Worm (Caenorhabditis elegans): ENCODE data around the gene clh-4.

The clh-4 gene

ce11 chrX:4143260-4144018 lies 43.1 kb upstream of the clh-4 start:
- TF ChIP-seq ztf-4 (tag; optimal IDR thresholded peaks at IDR 0.05) (peak; percentile 70), lsy-2 (tag; optimal IDR thresholded peaks at IDR 0.05) (peak in 1 of 2 experiments; percentile 12), nhr-11 (tag; optimal IDR thresholded peaks at IDR 0.05) (no peak), ama-1 (optimal IDR thresholded peaks at IDR 0.05) (peak; percentile 37), nhr-129 (tag; optimal IDR thresholded peaks at IDR 0.05) (peak; percentile 3), Y55F3AM.14 (GFP tag; optimal IDR thresholded peaks at IDR 0.05) (no peak), nhr-25 (tag; optimal IDR thresholded peaks at IDR 0.05) (peak; percentile 78), blmp-1 (tag; optimal IDR thresholded peaks at IDR 0.05; ENCODE audit: insufficient read depth) (peak; percentile 41), sma-9 (GFP tag; optimal IDR thresholded peaks at IDR 0.05) (peak; percentile 30), sma-9 (tag; optimal IDR thresholded peaks at IDR 0.05) (no peak)

ce11 chrX:4142648-4143259 lies 42.4 kb upstream of the clh-4 start:
- no peak for TF ChIP-seq nhr-11 (tag; optimal IDR thresholded peaks at IDR 0.05)
- peak; percentile 99 for TF ChIP-seq nhr-129 (tag; optimal IDR thresholded peaks at IDR 0.05)
- TF ChIP-seq nhr-12 (tag; optimal IDR thresholded peaks at IDR 0.05) = no peak
- TF ChIP-seq sem-4 (tag; optimal IDR thresholded peaks at IDR 0.05) = no peak
- TF ChIP-seq lsy-2 (tag; optimal IDR thresholded peaks at IDR 0.05) = peak in 1 of 2 experiments; percentile 64
- no peak for TF ChIP-seq R02D3.7 (tag; optimal IDR thresholded peaks at IDR 0.05)
- TF ChIP-seq ztf-4 (tag; optimal IDR thresholded peaks at IDR 0.05) = peak; percentile 80
- TF ChIP-seq elt-3 (tag; optimal IDR thresholded peaks at IDR 0.05) = no peak
- TF ChIP-seq unc-39 (tag; optimal IDR thresholded peaks at IDR 0.05) = no peak
- TF ChIP-seq unc-62 (GFP tag; optimal IDR thresholded peaks at IDR 0.05) = no peak
- no peak for TF ChIP-seq snpc-4 (tag; optimal IDR thresholded peaks at IDR 0.05)
- TF ChIP-seq fos-1 (tag; optimal IDR thresholded peaks at IDR 0.05) = peak; percentile 35
- peak; percentile 61 for TF ChIP-seq C34F6.9 (tag; optimal IDR thresholded peaks at IDR 0.05)
- no peak for TF ChIP-seq nhr-10 (tag; optimal IDR thresholded peaks at IDR 0.05)
- TF ChIP-seq ZK546.5 (tag; optimal IDR thresholded peaks at IDR 0.05) = no peak
- no peak for TF ChIP-seq gmeb-1 (tag; optimal IDR thresholded peaks at IDR 0.05)
- peak; percentile 36 for TF ChIP-seq nhr-21 (tag; optimal IDR thresholded peaks at IDR 0.05)
- TF ChIP-seq sma-9 (GFP tag; optimal IDR thresholded peaks at IDR 0.05) = peak; percentile 74
- no peak for TF ChIP-seq sma-9 (tag; optimal IDR thresholded peaks at IDR 0.05)
- peak; percentile 99 for TF ChIP-seq crh-2 (tag; optimal IDR thresholded peaks at IDR 0.05)
- TF ChIP-seq zag-1 (tag; optimal IDR thresholded peaks at IDR 0.05) = no peak
- TF ChIP-seq mdl-1 (tag; optimal IDR thresholded peaks at IDR 0.05) = no peak
- TF ChIP-seq Y55F3AM.14 (GFP tag; optimal IDR thresholded peaks at IDR 0.05) = no peak
- peak; percentile 42 for TF ChIP-seq nhr-6 (tag; optimal IDR thresholded peaks at IDR 0.05)
- peak; percentile 74 for TF ChIP-seq lin-11 (tag; optimal IDR thresholded peaks at IDR 0.05)

DNA sequence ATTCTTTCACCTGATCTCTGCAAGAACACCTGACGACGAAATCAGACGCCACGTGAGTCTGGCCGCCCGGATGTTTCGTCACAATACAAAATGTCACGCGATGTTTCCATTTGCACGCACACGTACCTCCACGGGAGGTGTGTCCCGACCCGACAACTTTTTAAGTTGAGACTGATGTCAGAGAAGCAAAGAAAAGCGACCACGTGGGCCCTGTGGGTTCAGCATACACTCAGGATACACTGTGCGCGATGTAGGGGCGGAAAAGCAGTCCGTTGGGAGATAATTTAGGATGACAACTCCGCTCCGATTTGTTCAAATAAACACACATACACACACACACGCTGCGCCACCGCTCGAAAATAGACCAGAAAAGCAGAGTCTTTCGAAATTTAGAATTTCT lies 41.8 kb upstream of the clh-4 start:
- TF ChIP-seq ama-1 (optimal IDR thresholded peaks at IDR 0.05) = no peak
- peak; percentile 68 for TF ChIP-seq gmeb-1 (tag; optimal IDR thresholded peaks at IDR 0.05)
- TF ChIP-seq zag-1 (tag; optimal IDR thresholded peaks at IDR 0.05) = peak; percentile 17
- no peak for TF ChIP-seq elt-1 (tag; optimal IDR thresholded peaks at IDR 0.05)
- no peak for TF ChIP-seq aly-2 (tag; optimal IDR thresholded peaks at IDR 0.05)
- TF ChIP-seq unc-55 (GFP tag; optimal IDR thresholded peaks at IDR 0.05) = peak; percentile 22
- TF ChIP-seq lin-39 (tag; optimal IDR thresholded peaks at IDR 0.05) = no peak
- TF ChIP-seq alr-1 (tag; optimal IDR thresholded peaks at IDR 0.05) = no peak
- no peak for TF ChIP-seq dmd-4 (tag; optimal IDR thresholded peaks at IDR 0.05)
- TF ChIP-seq sma-9 (GFP tag; optimal IDR thresholded peaks at IDR 0.05) = peak; percentile 100
- TF ChIP-seq sma-9 (tag; optimal IDR thresholded peaks at IDR 0.05) = peak; percentile 74
- TF ChIP-seq ZK546.5 (tag; optimal IDR thresholded peaks at IDR 0.05) = no peak
- TF ChIP-seq nhr-10 (tag; optimal IDR thresholded peaks at IDR 0.05) = no peak
- peak; percentile 74 for TF ChIP-seq C34F6.9 (tag; optimal IDR thresholded peaks at IDR 0.05)
- no peak for TF ChIP-seq nhr-23 (tag; optimal IDR thresholded peaks at IDR 0.05)
- peak in 1 of 2 experiments; percentile 82 for TF ChIP-seq lsy-2 (tag; optimal IDR thresholded peaks at IDR 0.05)
- TF ChIP-seq nhr-11 (tag; optimal IDR thresholded peaks at IDR 0.05) = no peak
- no peak for TF ChIP-seq elt-3 (tag; optimal IDR thresholded peaks at IDR 0.05)
- TF ChIP-seq ztf-1 (GFP tag; conservative IDR thresholded peaks at IDR 0.05) = no peak
- TF ChIP-seq ztf-11 (tag; optimal IDR thresholded peaks at IDR 0.05) = no peak
- peak; percentile 80 to 93 for TF ChIP-seq mdl-1 (tag; optimal IDR thresholded peaks at IDR 0.05)
- no peak for TF ChIP-seq blmp-1 (tag; optimal IDR thresholded peaks at IDR 0.05; ENCODE audit: insufficient read depth)
- TF ChIP-seq mab-5 (tag; optimal IDR thresholded peaks at IDR 0.05) = peak; percentile 50
- TF ChIP-seq nhr-25 (tag; optimal IDR thresholded peaks at IDR 0.05) = peak; percentile 91
- no peak for TF ChIP-seq nhr-6 (tag; optimal IDR thresholded peaks at IDR 0.05)
- TF ChIP-seq mbf-1 (tag; optimal IDR thresholded peaks at IDR 0.05) = no peak
- TF ChIP-seq nhr-77 (tag; optimal IDR thresholded peaks at IDR 0.05) = no peak
- no peak for TF ChIP-seq skn-1 (tag; optimal IDR thresholded peaks at IDR 0.05)
- peak; percentile 11 for TF ChIP-seq nhr-237 (tag; optimal IDR thresholded peaks at IDR 0.05)
- peak; percentile 92 for TF ChIP-seq nhr-129 (tag; optimal IDR thresholded peaks at IDR 0.05)
- no peak for TF ChIP-seq peb-1 (tag; optimal IDR thresholded peaks at IDR 0.05)
- peak; percentile 87 for TF ChIP-seq sma-3 (GFP tag; optimal IDR thresholded peaks at IDR 0.05)
- no peak for TF ChIP-seq ceh-82 (tag; optimal IDR thresholded peaks at IDR 0.05)
- TF ChIP-seq crh-2 (tag; optimal IDR thresholded peaks at IDR 0.05) = peak; percentile 74
- TF ChIP-seq nhr-12 (tag; optimal IDR thresholded peaks at IDR 0.05) = peak; percentile 27
- TF ChIP-seq R02D3.7 (tag; optimal IDR thresholded peaks at IDR 0.05) = no peak
- TF ChIP-seq ztf-4 (tag; optimal IDR thresholded peaks at IDR 0.05) = peak; percentile 96
- peak; percentile 50 for TF ChIP-seq Y55F3AM.14 (GFP tag; optimal IDR thresholded peaks at IDR 0.05)

Measured in whole organism, L2 larva.